Worm (Caenorhabditis elegans) whole organism, early embryonic: Measurements from ENCODE around the gene Y54G9A.5.

ENCODE experiments used
- ama-1 ChIP-seq: fragments of 150-350 bp; optimal IDR thresholded peaks from 2 replicates; lab custom pipeline; 2014
- flt-1 ChIP-seq: fragments of 200-800 bp; sonication (Bioruptor generic); IDR thresholded peaks from 2 replicates; pipeline ENCODE4 v1.3.6; 2022; ENCODE audit warnings: missing genetic modification characterization, missing compliant biosample characterization
- hnd-1 ChIP-seq: sonication (generic microtip); optimal IDR thresholded peaks from 2 replicates; lab custom pipeline; 2016; ENCODE audit warnings: missing genetic modification characterization, missing compliant biosample characterization
- tra-4 ChIP-seq: sonication (generic microtip); optimal IDR thresholded peaks from 2 replicates; lab custom pipeline; 2017; ENCODE audit warnings: missing genetic modification characterization, missing compliant biosample characterization

DNA sequence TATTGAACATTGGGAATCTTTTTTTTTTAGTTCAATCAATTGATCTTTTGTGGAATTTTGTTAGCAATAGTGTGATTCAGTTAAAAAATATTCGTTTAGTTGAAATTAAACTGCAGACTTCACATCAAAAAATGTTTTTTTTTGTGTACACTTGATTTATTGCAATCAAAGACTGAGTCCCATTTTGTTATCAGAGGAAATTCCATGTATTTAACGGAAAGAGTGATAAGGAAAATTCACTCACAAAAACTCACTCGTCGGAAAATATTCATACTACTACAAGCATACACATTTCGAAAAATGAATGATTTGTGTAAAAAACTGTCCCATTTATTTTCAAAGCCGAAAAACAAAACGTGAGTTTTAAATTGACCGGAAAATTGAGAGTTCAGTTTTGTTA, 48.5 kb downstream of the Y54G9A.5 start, which contains the start of gene C01B9.1:
- TF ChIP-seq ama-1 (lab: Kevin White, UChicago) (no peak), flt-1 (no peak), hnd-1 (tag; lab: Kevin White, UChicago) (no peak), tra-4 (tag; lab: Kevin White, UChicago) (no peak)
